Fruit fly (Drosophila melanogaster) whole organism, wandering third instar larva: Measurements from ENCODE around the gene Septin4.

ENCODE experiments used
- CG9705 ChIP-seq: fragments of 200-800 bp; sonication (Bioruptor generic); optimal IDR thresholded peaks from 2 replicates; lab custom pipeline; 2018; ENCODE audit warnings: missing biosample characterization, mild to moderate bottlenecking, missing genetic modification characterization
- CrebA ChIP-seq: fragments of 200-800 bp; sonication (Bioruptor generic); optimal IDR thresholded peaks from 2 replicates; lab custom pipeline; 2016; ENCODE audit warnings: missing biosample characterization, mild to moderate bottlenecking, missing genetic modification characterization, borderline replicate concordance
- Dfd ChIP-seq: fragments of >200 bp; optimal IDR thresholded peaks from 2 replicates; lab custom pipeline; 2017; ENCODE audit warnings: missing biosample characterization, missing genetic modification characterization
- Dif ChIP-seq: fragments of 200-275, 200-300 bp; sonication (Bioruptor generic); optimal IDR thresholded peaks from 2 replicates; lab custom pipeline; 2018; ENCODE audit warnings: missing biosample characterization, missing genetic modification characterization; ENCODE audit not compliant: partially characterized antibody
- GATAd ChIP-seq: sonication (Bioruptor generic); optimal IDR thresholded peaks from 2 replicates; lab custom pipeline; 2016; ENCODE audit warnings: missing biosample characterization, missing genetic modification characterization
- HLH106 ChIP-seq: fragments of 200-800 bp; optimal IDR thresholded peaks from 3 replicates; lab custom pipeline; 2019; ENCODE audit warnings: missing biosample characterization, mild to moderate bottlenecking, missing genetic modification characterization, moderate library complexity
- Hr78 ChIP-seq: fragments of >200 bp; optimal IDR thresholded peaks from 2 replicates; lab custom pipeline; 2017; ENCODE audit warnings: missing biosample characterization, missing genetic modification characterization
- Hr83 ChIP-seq: fragments of 200-300 bp; sonication (Bioruptor generic); optimal IDR thresholded peaks from 2 replicates; lab custom pipeline; 2016; ENCODE audit warnings: missing biosample characterization, mild to moderate bottlenecking, missing genetic modification characterization, moderate library complexity; ENCODE audit not compliant: poor library complexity, severe bottlenecking
- Jra ChIP-seq: sonication (Bioruptor generic); optimal IDR thresholded peaks from 2 replicates; lab custom pipeline; 2016; ENCODE audit warnings: missing biosample characterization, missing genetic modification characterization
- Mio ChIP-seq: sonication (Bioruptor generic); optimal IDR thresholded peaks from 2 replicates; lab custom pipeline; 2016; ENCODE audit warnings: missing biosample characterization, missing genetic modification characterization
- Myc ChIP-seq: fragments of >200 bp; optimal IDR thresholded peaks from 2 replicates; lab custom pipeline; 2017
- OdsH ChIP-seq: fragments of 200-800 bp; sonication (Bioruptor generic); optimal IDR thresholded peaks from 2 replicates; lab custom pipeline; 2016; ENCODE audit warnings: missing biosample characterization, mild to moderate bottlenecking, missing genetic modification characterization
- Rel ChIP-seq, 2 experiments: fragments of 200-800 bp; sonication (Bioruptor generic) in 1 of 2; optimal IDR thresholded peaks; 2 replicates in 1 of 2; 3 replicates in 1 of 2; lab custom pipeline; 2016 to 2019; ENCODE audit warnings: mild to moderate bottlenecking in 2 of 2, missing biosample characterization in 2 of 2, missing genetic modification characterization in 2 of 2, moderate library complexity in 1 of 2
- Sp1 ChIP-seq: fragments of 200-800 bp; sonication (Bioruptor generic); optimal IDR thresholded peaks from 3 replicates; lab custom pipeline; 2019; ENCODE audit warnings: missing biosample characterization, mild to moderate bottlenecking, missing genetic modification characterization, moderate library complexity
- Vsx2 ChIP-seq: fragments of 200-300, 225-300 bp; sonication (Bioruptor generic); optimal IDR thresholded peaks from 2 replicates; lab custom pipeline; 2018; ENCODE audit warnings: missing biosample characterization, missing genetic modification characterization; ENCODE audit not compliant: partially characterized antibody
- br ChIP-seq: fragments of 200-800 bp; sonication (Bioruptor generic); optimal IDR thresholded peaks from 2 replicates; lab custom pipeline; 2016; ENCODE audit warnings: missing biosample characterization, missing genetic modification characterization
- brk ChIP-seq: fragments of 200-800 bp; sonication (Bioruptor generic); optimal IDR thresholded peaks from 2 replicates; lab custom pipeline; 2016; ENCODE audit warnings: missing biosample characterization, mild to moderate bottlenecking, missing genetic modification characterization
- dl ChIP-seq, 2 experiments: fragments of 175-275, 200-275 bp in 1 of 2; fragments of 200-275 bp in 1 of 2; sonication (Bioruptor generic); optimal IDR thresholded peaks; lab custom pipeline; 2018; ENCODE audit warnings: mild to moderate bottlenecking in 2 of 2, missing biosample characterization in 2 of 2, missing genetic modification characterization in 2 of 2, moderate library complexity in 2 of 2; ENCODE audit not compliant: partially characterized antibody in 2 of 2, insufficient read depth in 1 of 2
- ey ChIP-seq: fragments of 200-800 bp; sonication (Bioruptor generic); optimal IDR thresholded peaks from 2 replicates; lab custom pipeline; 2016; ENCODE audit warnings: missing biosample characterization, missing genetic modification characterization
- foxo ChIP-seq, 2 experiments: fragments of 200-800 bp; sonication (Bioruptor generic); optimal IDR thresholded peaks; 2 replicates in 1 of 2; 3 replicates in 1 of 2; lab custom pipeline; 2016 to 2017; ENCODE audit warnings: missing biosample characterization in 2 of 2, missing genetic modification characterization in 2 of 2
- fru ChIP-seq: fragments of 200-800 bp; sonication (Bioruptor generic); optimal IDR thresholded peaks from 3 replicates; lab custom pipeline; 2016; ENCODE audit warnings: missing biosample characterization, mild to moderate bottlenecking, missing genetic modification characterization
- h ChIP-seq: fragments of 200-800 bp; sonication (Bioruptor generic); optimal IDR thresholded peaks from 3 replicates; lab custom pipeline; 2016; ENCODE audit warnings: missing biosample characterization, mild to moderate bottlenecking, missing genetic modification characterization
- jim ChIP-seq: fragments of 175-275, 200-325 bp; sonication (Bioruptor generic); optimal IDR thresholded peaks from 2 replicates; lab custom pipeline; 2016; ENCODE audit warnings: missing biosample characterization, mild to moderate bottlenecking, missing genetic modification characterization
- pan ChIP-seq: fragments of >200 bp; optimal IDR thresholded peaks from 2 replicates; lab custom pipeline; 2017
- psq ChIP-seq: fragments of 200-800 bp; sonication (Bioruptor generic); optimal IDR thresholded peaks from 3 replicates; lab custom pipeline; 2017; ENCODE audit warnings: missing biosample characterization, mild to moderate bottlenecking, missing genetic modification characterization, moderate library complexity
- rgr ChIP-seq: fragments of 200-800 bp; sonication (Bioruptor generic); optimal IDR thresholded peaks from 3 replicates; lab custom pipeline; 2016; ENCODE audit warnings: missing biosample characterization, mild to moderate bottlenecking, missing genetic modification characterization

Gene Septin4

dm6 chrX:16694959-16695358 is at the start of gene Septin4:
Septin4 (minus strand) TSS chrX:16695173.
- TF ChIP-seq CG9705 (GFP tag; lab: Kevin White, UChicago): no peak
- TF ChIP-seq OdsH (GFP tag; lab: Kevin White, UChicago): no peak
- TF ChIP-seq Sp1 (GFP tag; lab: Kevin White, UChicago): no peak
- no peak for TF ChIP-seq CrebA (GFP tag; lab: Kevin White, UChicago)
- no peak for TF ChIP-seq pan (lab: Kevin White, UChicago)
- TF ChIP-seq HLH106 (tag; lab: Kevin White, UChicago): no peak
- TF ChIP-seq Hr83 (GFP tag; lab: Kevin White, UChicago): no peak
- TF ChIP-seq brk: no peak
- no peak for TF ChIP-seq Mio (GFP tag; lab: Kevin White, UChicago)
- no peak for TF ChIP-seq dl (GFP tag; optimal IDR thresholded peaks at IDR 0.05; lab: Kevin White, UChicago; ENCODE audit: insufficient read depth in 1 of 2, partially characterized antibody in 2 of 2)
- TF ChIP-seq rgr: no peak

dm6 chrX:16744345-16744744 is 49.4 kb upstream of the Septin4 start:
- peak; percentile 26 for TF ChIP-seq Vsx2
- no peak for TF ChIP-seq CrebA (GFP tag; lab: Kevin White, UChicago)
- TF ChIP-seq ey (GFP tag; lab: Kevin White, UChicago): no peak
- TF ChIP-seq Myc: peak; percentile 20
- no peak for TF ChIP-seq fru (GFP tag; lab: Kevin White, UChicago)
- TF ChIP-seq Jra (GFP tag; lab: Kevin White, UChicago): no peak
- peak; percentile 54 for TF ChIP-seq Dif (GFP tag; lab: Kevin White, UChicago)

dm6 chrX:16742547-16742946 is 47.6 kb upstream of the Septin4 start, which contains the start of gene Twdlalpha:
Twdlalpha (plus strand) TSS chrX:16742847.
- no peak for TF ChIP-seq jim
- TF ChIP-seq, all 38 proteins: peak for 0

- TF ChIP-seq brk: no peak
- no peak for TF ChIP-seq GATAd
Measured at dm6 chrX:16740606-16741005, 45.6 kb upstream of the Septin4 start, which contains the start of gene CG32568. CG32568 (plus strand) TSS chrX:16740906.

dm6 chrX:16737878-16738277 is 42.9 kb upstream of the Septin4 start, which contains the start of gene TwdlZ:
TwdlZ (plus strand) TSS chrX:16738178.
- TF ChIP-seq Rel (GFP tag; optimal IDR thresholded peaks at IDR 0.05; lab: Kevin White, UChicago) (no peak), Rel (tag; optimal IDR thresholded peaks at IDR 0.05; lab: Kevin White, UChicago) (no peak), Hr83 (GFP tag; lab: Kevin White, UChicago) (no peak), br (no peak)

- no peak for TF ChIP-seq psq (GFP tag; lab: Kevin White, UChicago)
- TF ChIP-seq foxo (GFP tag; optimal IDR thresholded peaks at IDR 0.05; lab: Kevin White, UChicago): no peak
- TF ChIP-seq, all 38 proteins: peak for 0
Measured at dm6 chrX:16736180-16736579, 41.2 kb upstream of the Septin4 start.

- no peak for TF ChIP-seq Hr83 (GFP tag; lab: Kevin White, UChicago)
- no peak for TF ChIP-seq CG9705 (GFP tag; lab: Kevin White, UChicago)
- TF ChIP-seq Mio (GFP tag; lab: Kevin White, UChicago): no peak
- no peak for TF ChIP-seq Jra (GFP tag; lab: Kevin White, UChicago)
- TF ChIP-seq jim: no peak
- no peak for TF ChIP-seq br
- TF ChIP-seq Dfd (GFP tag; lab: Kevin White, UChicago): no peak
- TF ChIP-seq Hr78 (GFP tag; lab: Kevin White, UChicago): no peak
- TF ChIP-seq Vsx2: no peak
- TF ChIP-seq Myc: no peak
- no peak for TF ChIP-seq Rel (GFP tag; optimal IDR thresholded peaks at IDR 0.05; lab: Kevin White, UChicago)
- no peak for TF ChIP-seq Rel (tag; optimal IDR thresholded peaks at IDR 0.05; lab: Kevin White, UChicago)
- no peak for TF ChIP-seq foxo (GFP tag; optimal IDR thresholded peaks at IDR 0.05; lab: Kevin White, UChicago)
- no peak for TF ChIP-seq rgr
- no peak for TF ChIP-seq h (GFP tag; lab: Kevin White, UChicago)
Measured at dm6 chrX:16734647-16735046, 39.7 kb upstream of the Septin4 start, which contains the start of gene TwdlY. TwdlY (plus strand) TSS chrX:16734947.
